Worm (Caenorhabditis elegans) whole organism, early embryonic: Measurements from ENCODE around the gene T05E12.8.

ENCODE experiments used
- F13C5.2 ChIP-seq: sonication (generic microtip); optimal IDR thresholded peaks from 2 replicates; lab custom pipeline; 2017; ENCODE audit warnings: mild to moderate bottlenecking, missing genetic modification characterization, inconsistent platforms, missing compliant biosample characterization
- ama-1 ChIP-seq: fragments of 150-350 bp; optimal IDR thresholded peaks from 2 replicates; lab custom pipeline; 2014
- flt-1 ChIP-seq: fragments of 200-800 bp; sonication (Bioruptor generic); IDR thresholded peaks from 2 replicates; pipeline ENCODE4 v1.3.6; 2022; ENCODE audit warnings: missing genetic modification characterization, missing compliant biosample characterization
- hmg-4 ChIP-seq: fragments of 200-800 bp; sonication (Bioruptor generic); optimal IDR thresholded peaks from 2 replicates; lab custom pipeline; 2018; ENCODE audit warnings: mild to moderate bottlenecking, missing genetic modification characterization, missing compliant biosample characterization
- pes-1 ChIP-seq: fragments of 200-800 bp; sonication (Bioruptor generic); IDR thresholded peaks from 2 replicates; pipeline ENCODE4 v1.3.6; 2022; ENCODE audit warnings: missing genetic modification reagents, missing genetic modification characterization, missing compliant biosample characterization
- scrt-1 ChIP-seq: fragments of 200-800 bp; sonication (Bioruptor generic); IDR thresholded peaks from 2 replicates; pipeline ENCODE4 v1.3.6; 2022; ENCODE audit warnings: missing genetic modification characterization, missing compliant biosample characterization
- tra-4 ChIP-seq: sonication (generic microtip); optimal IDR thresholded peaks from 2 replicates; lab custom pipeline; 2017; ENCODE audit warnings: missing genetic modification characterization, missing compliant biosample characterization

ce11 chrV:17094568-17094967 lies 25.6 kb downstream of the T05E12.8 start:
- TF ChIP-seq tra-4 (tag; lab: Kevin White, UChicago) (no peak), hmg-4 (GFP tag; lab: Kevin White, UChicago) (no peak), ama-1 (lab: Kevin White, UChicago) (no peak), scrt-1 (no peak), F13C5.2 (no peak), pes-1 (GFP tag; lab: Robert Waterston, UW) (no peak), flt-1 (no peak)
